Fruit fly (Drosophila melanogaster): Measurements from ENCODE around the gene CG9986.

The CG9986 gene

dm6 chr3R:28605835-28606234 lies at the start of gene CG9986:
TSS of gene CG9986 (plus strand) at chr3R:28606079.
- TF ChIP-seq noc (tag; optimal IDR thresholded peaks at IDR 0.05) = no peak

- peak; percentile 15 for TF ChIP-seq noc (tag; optimal IDR thresholded peaks at IDR 0.05)
Observed at dm6 chr3R:28556385-28556784, 49.5 kb upstream of the CG9986 start.

DNA sequence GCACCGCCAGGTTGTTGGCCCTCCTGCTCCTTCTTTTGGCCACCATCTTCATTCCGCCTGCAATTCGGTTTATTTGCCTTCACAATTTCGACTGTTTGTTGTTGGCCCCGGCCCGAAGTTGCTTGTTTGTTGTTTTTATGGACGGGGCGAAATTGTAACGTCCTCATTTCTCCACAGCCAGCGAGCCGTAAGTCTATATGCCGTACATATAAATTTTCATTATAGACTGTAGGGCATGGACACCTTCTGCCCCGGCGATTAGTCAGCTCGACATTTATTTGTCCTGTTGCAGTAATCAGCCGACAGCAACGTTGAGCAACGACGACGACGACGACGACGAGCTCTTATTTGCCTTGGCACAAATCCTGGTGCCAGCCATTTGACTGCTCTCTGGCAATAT lies 47.1 kb upstream of the CG9986 start:
- TF ChIP-seq noc (tag; optimal IDR thresholded peaks at IDR 0.05) = no peak

DNA sequence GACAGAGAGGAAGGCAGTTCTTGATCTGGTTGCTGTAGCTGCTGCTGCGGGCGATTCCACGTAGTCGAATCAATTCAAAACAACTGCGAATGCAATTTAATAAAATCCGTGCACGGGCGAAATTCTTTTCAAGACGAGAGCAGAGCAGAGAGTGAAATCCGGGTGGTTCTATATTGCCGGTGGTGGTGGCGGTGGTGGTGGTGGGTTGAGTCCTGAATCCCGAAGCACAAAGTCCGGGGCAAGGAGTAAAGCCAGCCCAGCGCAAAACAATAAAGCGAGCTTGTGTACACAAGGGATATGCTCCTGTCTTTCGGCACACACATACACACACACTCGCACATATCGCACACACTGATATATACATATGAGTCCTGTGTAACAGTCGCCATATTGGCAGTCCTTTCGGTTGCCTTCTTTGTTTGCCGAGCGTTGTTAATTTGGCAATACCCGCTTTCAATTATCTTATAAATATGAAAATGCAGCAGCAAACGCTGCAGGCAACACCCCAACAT lies 44.5 kb upstream of the CG9986 start:
- TF ChIP-seq noc (tag; optimal IDR thresholded peaks at IDR 0.05) = no peak

DNA sequence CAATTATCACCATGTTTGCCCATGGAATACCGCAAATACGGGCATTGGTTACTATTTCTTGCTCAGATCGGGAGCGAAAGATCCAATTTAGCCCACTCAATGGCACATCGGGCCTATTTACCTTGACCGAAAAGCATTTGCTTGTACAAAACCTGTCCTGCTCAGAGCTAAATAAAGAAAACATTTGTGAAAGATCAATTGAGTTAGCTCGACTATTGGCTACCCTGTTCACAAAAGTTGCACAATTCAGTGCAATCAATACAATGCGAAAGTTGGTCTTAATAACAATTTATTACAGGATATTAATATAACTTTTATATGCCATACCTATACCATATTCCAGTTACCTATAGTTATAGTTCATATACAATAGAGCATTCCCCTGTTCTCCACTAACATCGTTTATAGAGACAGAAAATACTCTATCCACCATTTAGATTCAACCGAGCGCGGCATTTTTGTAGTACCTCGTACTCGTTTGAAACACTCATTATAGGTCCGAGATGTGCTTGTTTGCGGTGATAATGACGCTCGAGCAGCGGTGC lies 43.2 kb upstream of the CG9986 start:
- TF ChIP-seq noc (tag; optimal IDR thresholded peaks at IDR 0.05) = no peak

DNA sequence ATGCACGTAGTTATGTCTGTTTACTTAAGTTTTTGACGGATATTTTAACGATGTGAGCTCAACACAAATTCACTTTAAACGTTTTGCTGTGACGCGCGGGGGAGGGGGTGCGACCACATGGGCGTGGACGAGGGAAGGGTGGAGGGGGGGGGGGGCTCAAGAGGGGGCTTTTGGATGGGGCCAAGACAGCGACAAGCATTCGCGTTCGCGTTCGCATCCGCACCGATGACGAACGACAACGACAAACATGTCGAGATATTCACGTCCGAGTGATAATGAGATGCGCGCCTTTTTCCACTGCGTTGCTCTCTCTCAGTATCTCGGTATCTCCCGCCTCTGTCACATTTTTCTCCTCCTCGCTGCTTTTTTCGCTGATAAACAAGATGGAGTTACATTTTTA lies 42.3 kb upstream of the CG9986 start:
- no peak for TF ChIP-seq noc (tag; optimal IDR thresholded peaks at IDR 0.05)

DNA sequence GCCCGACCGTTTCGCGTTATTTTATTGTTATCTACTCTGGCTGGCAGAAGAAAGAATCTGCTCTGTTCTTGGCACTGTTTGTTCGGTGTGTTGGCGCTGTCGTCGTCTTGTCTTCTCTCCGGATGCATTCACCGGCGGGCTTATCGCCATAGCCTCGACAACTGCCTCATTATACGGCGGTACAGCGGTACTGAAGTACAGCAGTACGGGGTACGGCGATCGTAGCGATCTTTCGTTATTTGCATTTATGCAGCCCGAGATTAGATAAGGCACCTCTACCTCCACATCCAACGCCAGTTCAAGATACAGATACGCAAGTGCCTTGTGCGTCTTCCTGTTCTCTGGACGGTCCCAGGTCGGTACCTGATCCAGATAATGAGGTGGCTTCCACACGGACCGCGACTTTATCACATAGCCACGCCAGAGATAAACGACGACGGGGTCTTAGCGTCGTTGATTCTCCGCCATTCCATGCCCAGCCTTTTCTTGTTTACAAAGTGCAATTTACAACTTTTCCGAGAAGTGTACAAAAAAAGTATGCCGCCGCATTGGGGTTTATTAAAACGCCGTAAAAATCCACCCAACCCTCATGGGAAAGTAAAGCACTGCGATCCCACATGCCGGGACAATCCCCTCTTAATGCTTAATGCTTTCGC lies 37.7 kb upstream of the CG9986 start:
- no peak for TF ChIP-seq noc (tag; optimal IDR thresholded peaks at IDR 0.05)

dm6 chr3R:28569529-28570175 lies 36.2 kb upstream of the CG9986 start:
- TF ChIP-seq noc (tag; optimal IDR thresholded peaks at IDR 0.05) = no peak

- TF ChIP-seq noc (tag; optimal IDR thresholded peaks at IDR 0.05) = no peak
Observed at dm6 chr3R:28570805-28571204, 35.1 kb upstream of the CG9986 start.

- no peak for TF ChIP-seq noc (tag; optimal IDR thresholded peaks at IDR 0.05)
Observed at dm6 chr3R:28572692-28573643, 32.9 kb upstream of the CG9986 start.

dm6 chr3R:28576838-28577237 lies 29.0 kb upstream of the CG9986 start:
- TF ChIP-seq noc (tag; optimal IDR thresholded peaks at IDR 0.05) = no peak

dm6 chr3R:28579501-28579900 lies 26.4 kb upstream of the CG9986 start:
- no peak for TF ChIP-seq noc (tag; optimal IDR thresholded peaks at IDR 0.05)

- no peak for TF ChIP-seq noc (tag; optimal IDR thresholded peaks at IDR 0.05)
Observed at dm6 chr3R:28580013-28580412, 25.9 kb upstream of the CG9986 start.

dm6 chr3R:28580540-28581095 lies 25.3 kb upstream of the CG9986 start:
- TF ChIP-seq noc (tag; optimal IDR thresholded peaks at IDR 0.05) = no peak

DNA sequence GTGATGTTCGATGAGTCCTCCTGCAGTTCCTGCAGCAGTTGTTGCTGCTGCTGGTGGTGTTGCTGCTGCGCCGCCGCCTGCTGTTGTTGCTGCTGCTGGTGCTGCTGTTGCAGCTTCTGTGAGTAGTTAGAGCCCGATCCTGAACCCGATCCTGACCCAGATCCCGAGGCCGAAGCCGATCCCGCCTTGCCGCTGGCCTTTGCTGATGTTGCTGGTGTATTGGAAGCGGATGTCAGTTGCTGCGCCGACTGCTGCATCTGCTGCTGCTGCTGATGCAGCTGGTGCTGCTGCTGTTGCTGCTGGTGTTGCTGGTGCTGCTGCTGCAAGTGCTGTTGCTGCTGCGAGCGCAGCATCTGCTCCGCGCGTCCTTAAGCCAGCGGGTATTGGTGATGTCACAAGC lies 23.2 kb upstream of the CG9986 start:
- no peak for TF ChIP-seq noc (tag; optimal IDR thresholded peaks at IDR 0.05)
